Fruit fly (Drosophila melanogaster) whole organism, embryonic: ENCODE measurements around the gene Dus1.

ENCODE experiments used
- Bgb ChIP-seq: fragments of 200-800 bp; sonication (Bioruptor generic); IDR thresholded peaks from 2 replicates; pipeline ENCODE4 v1.3.6; 2022; ENCODE audit warnings: missing biosample characterization, missing genetic modification characterization; ENCODE audit not compliant: partially characterized antibody
- CG10267 ChIP-seq: fragments of 200-800 bp; sonication (Bioruptor generic); optimal IDR thresholded peaks from 2 replicates; lab custom pipeline; 2018; ENCODE audit warnings: missing biosample characterization, mild to moderate bottlenecking, missing genetic modification characterization, moderate library complexity
- CG10543 ChIP-seq: fragments of 200-800 bp; sonication (Bioruptor generic); optimal IDR thresholded peaks from 3 replicates; lab custom pipeline; 2017; ENCODE audit warnings: missing biosample characterization, mild to moderate bottlenecking, missing genetic modification characterization, moderate library complexity
- CG11696 ChIP-seq: fragments of 200-800 bp; sonication (Bioruptor generic); IDR thresholded peaks from 2 replicates; pipeline ENCODE4 v1.3.6; 2022; ENCODE audit warnings: missing biosample characterization, missing genetic modification characterization
- CG12236 ChIP-seq: fragments of 200-800 bp; sonication (Bioruptor generic); optimal IDR thresholded peaks from 2 replicates; lab custom pipeline; 2016; ENCODE audit warnings: missing biosample characterization, missing genetic modification characterization
- CG12391 ChIP-seq: fragments of 200-800 bp; sonication (Bioruptor generic); optimal IDR thresholded peaks from 3 replicates; lab custom pipeline; 2018; ENCODE audit warnings: missing biosample characterization, mild to moderate bottlenecking, missing genetic modification characterization, moderate library complexity
- CG14710 ChIP-seq: fragments of 200-800 bp; sonication (Bioruptor generic); optimal IDR thresholded peaks from 3 replicates; lab custom pipeline; 2019; ENCODE audit warnings: missing biosample characterization, mild to moderate bottlenecking, missing genetic modification characterization, moderate library complexity
- CG15601 ChIP-seq: fragments of 200-800 bp; sonication (Bioruptor generic); optimal IDR thresholded peaks from 3 replicates; lab custom pipeline; 2019; ENCODE audit warnings: missing biosample characterization, mild to moderate bottlenecking, missing genetic modification characterization, moderate library complexity
- CG2120 ChIP-seq: fragments of 200-800 bp; sonication (Bioruptor generic); optimal IDR thresholded peaks from 3 replicates; lab custom pipeline; 2016; ENCODE audit warnings: missing biosample characterization, missing genetic modification characterization
- CG30020 ChIP-seq: fragments of 200-800 bp; optimal IDR thresholded peaks from 2 replicates; lab custom pipeline; 2019; ENCODE audit warnings: missing biosample characterization, mild to moderate bottlenecking, missing genetic modification characterization, moderate library complexity
- CG31388 ChIP-seq: fragments of 200-800 bp; sonication (Bioruptor generic); optimal IDR thresholded peaks from 2 replicates; lab custom pipeline; 2016; ENCODE audit warnings: missing biosample characterization, missing genetic modification characterization
- CG34422 ChIP-seq: fragments of 200-800 bp; sonication (Bioruptor generic); IDR thresholded peaks from 3 replicates; pipeline ENCODE4 v1.3.6; 2022; ENCODE audit warnings: missing biosample characterization, missing genetic modification characterization
- CG5245 ChIP-seq: fragments of 200-800 bp; sonication (Bioruptor generic); optimal IDR thresholded peaks from 3 replicates; lab custom pipeline; 2016; ENCODE audit warnings: missing biosample characterization, missing genetic modification characterization
- CG6765 ChIP-seq: fragments of 200-800 bp; sonication (Bioruptor generic); optimal IDR thresholded peaks from 3 replicates; lab custom pipeline; 2017; ENCODE audit warnings: missing biosample characterization, mild to moderate bottlenecking, missing genetic modification characterization
- CG7556 ChIP-seq: fragments of 200-800 bp; sonication (Bioruptor generic); optimal IDR thresholded peaks from 2 replicates; lab custom pipeline; 2017; ENCODE audit warnings: missing biosample characterization, mild to moderate bottlenecking, missing genetic modification characterization
- Dref ChIP-seq: fragments of 200-800 bp; sonication (Bioruptor generic); IDR thresholded peaks from 2 replicates; pipeline ENCODE4 v1.3.6; 2022; ENCODE audit warnings: missing biosample characterization, missing genetic modification characterization
- Ets65A ChIP-seq: fragments of 200-800 bp; sonication (Bioruptor generic); peaks from one replicate; lab custom pipeline; 2016; ENCODE audit warnings: missing biosample characterization, missing genetic modification characterization
- HmgD ChIP-seq: fragments of 200-800 bp; sonication (Bioruptor generic); optimal IDR thresholded peaks from 3 replicates; lab custom pipeline; 2016; ENCODE audit warnings: missing biosample characterization, missing genetic modification characterization
- Hsf ChIP-seq: fragments of 200-800 bp; sonication (Bioruptor generic); optimal IDR thresholded peaks from 3 replicates; lab custom pipeline; 2016; ENCODE audit warnings: missing biosample characterization, missing genetic modification characterization
- NFAT ChIP-seq: fragments of 200-800 bp; sonication (Bioruptor generic); IDR thresholded peaks from 2 replicates; pipeline ENCODE4 v1.3.6; 2022; ENCODE audit warnings: missing biosample characterization, missing genetic modification characterization
- Pdp1 ChIP-seq, 2 experiments: fragments of 200-800 bp; sonication (Bioruptor generic); optimal IDR thresholded peaks; 3 replicates each; lab custom pipeline; 2016; ENCODE audit warnings: missing biosample characterization in 2 of 2, missing genetic modification characterization in 2 of 2, mild to moderate bottlenecking in 1 of 2, moderate library complexity in 1 of 2
- Poxn ChIP-seq: fragments of 200-800 bp; sonication (Bioruptor generic); IDR thresholded peaks from 2 replicates; pipeline ENCODE4 v1.3.6; 2022; ENCODE audit warnings: missing biosample characterization, missing genetic modification characterization
- Rfx ChIP-seq: fragments of 200-800 bp; sonication (Bioruptor generic); IDR thresholded peaks from 2 replicates; pipeline ENCODE4 v1.3.6; 2022; ENCODE audit warnings: missing biosample characterization, missing genetic modification characterization
- Spps ChIP-seq: fragments of 200-800 bp; sonication (Bioruptor generic); optimal IDR thresholded peaks from 2 replicates; lab custom pipeline; 2018; ENCODE audit warnings: missing biosample characterization, mild to moderate bottlenecking, missing genetic modification characterization
- Trl ChIP-seq, 3 experiments: fragments of >200 bp in 2 of 3; fragments of 200-800 bp in 1 of 3; sonication (Bioruptor generic) in 1 of 3; optimal IDR thresholded peaks; 2 replicates in 1 of 3; 3 replicates in 2 of 3; lab custom pipeline; 2016 to 2017; ENCODE audit warnings: missing biosample characterization in 1 of 3, missing genetic modification characterization in 1 of 3
- ab ChIP-seq: fragments of 200-800 bp; sonication (Bioruptor generic); optimal IDR thresholded peaks from 2 replicates; lab custom pipeline; 2016; ENCODE audit warnings: missing biosample characterization, missing genetic modification characterization
- az2 ChIP-seq: fragments of 200-800 bp; sonication (Bioruptor generic); optimal IDR thresholded peaks from 3 replicates; lab custom pipeline; 2016; ENCODE audit warnings: missing biosample characterization, missing genetic modification characterization
- cad ChIP-seq: fragments of >200 bp; optimal IDR thresholded peaks from 2 replicates; lab custom pipeline; 2017; ENCODE audit warnings: missing biosample characterization, missing genetic modification characterization
- dm ChIP-seq: fragments of 200-800 bp; sonication (Bioruptor generic); optimal IDR thresholded peaks from 3 replicates; lab custom pipeline; 2016; ENCODE audit warnings: missing biosample characterization, missing genetic modification characterization
- ewg ChIP-seq: fragments of 200-800 bp; sonication (Bioruptor generic); optimal IDR thresholded peaks from 3 replicates; lab custom pipeline; 2017; ENCODE audit warnings: mild to moderate bottlenecking, missing biosample characterization, missing genetic modification reagents, missing genetic modification characterization
- gem ChIP-seq: fragments of 200-800 bp; sonication (Bioruptor generic); optimal IDR thresholded peaks from 2 replicates; lab custom pipeline; 2019; ENCODE audit warnings: missing biosample characterization, mild to moderate bottlenecking, missing genetic modification characterization, moderate library complexity
- gsb ChIP-seq: fragments of 200-800 bp; sonication (Bioruptor generic); IDR thresholded peaks from 2 replicates; pipeline ENCODE4 v1.3.6; 2022; ENCODE audit warnings: missing biosample characterization, missing genetic modification characterization
- gsb-n ChIP-seq: fragments of 200-800 bp; sonication (Bioruptor generic); optimal IDR thresholded peaks from 3 replicates; lab custom pipeline; 2018; ENCODE audit warnings: missing biosample characterization, mild to moderate bottlenecking, missing genetic modification characterization
- her ChIP-seq: fragments of 200-800 bp; sonication (Bioruptor generic); optimal IDR thresholded peaks from 2 replicates; lab custom pipeline; 2016; ENCODE audit warnings: missing biosample characterization, missing genetic modification characterization
- ken ChIP-seq: fragments of 200-800 bp; sonication (Bioruptor generic); IDR thresholded peaks from 3 replicates; pipeline ENCODE4 v1.3.6; 2022; ENCODE audit warnings: missing biosample characterization, missing genetic modification characterization
- knrl ChIP-seq: fragments of 200-800 bp; sonication (Bioruptor generic); IDR thresholded peaks from 3 replicates; pipeline ENCODE4 v1.3.6; 2022; ENCODE audit warnings: missing biosample characterization, missing genetic modification characterization; ENCODE audit not compliant: partially characterized antibody
- pzg ChIP-seq: fragments of 200-800 bp; sonication (Bioruptor generic); optimal IDR thresholded peaks from 3 replicates; lab custom pipeline; 2018; ENCODE audit warnings: missing biosample characterization, mild to moderate bottlenecking, missing genetic modification characterization, moderate library complexity
- row ChIP-seq: fragments of 200-800 bp; sonication (Bioruptor generic); IDR thresholded peaks from 3 replicates; pipeline ENCODE4 v1.3.6; 2022; ENCODE audit warnings: missing biosample characterization, missing genetic modification characterization
- salm ChIP-seq: fragments of 200-800 bp; sonication (Bioruptor generic); optimal IDR thresholded peaks from 2 replicates; lab custom pipeline; 2018; ENCODE audit warnings: missing biosample characterization, mild to moderate bottlenecking, missing genetic modification characterization
- slbo ChIP-seq: fragments of 200-800 bp; sonication (Bioruptor generic); IDR thresholded peaks from 2 replicates; pipeline ENCODE4 v1.3.6; 2022; ENCODE audit warnings: missing biosample characterization, missing genetic modification characterization
- tap ChIP-seq: fragments of 200-800 bp; optimal IDR thresholded peaks from 3 replicates; lab custom pipeline; 2019; ENCODE audit warnings: missing biosample characterization, mild to moderate bottlenecking, missing genetic modification characterization, moderate library complexity
- trh ChIP-seq: fragments of 200-800 bp; sonication (Bioruptor generic); optimal IDR thresholded peaks from 2 replicates; lab custom pipeline; 2016; ENCODE audit warnings: missing biosample characterization, missing genetic modification characterization
- twi ChIP-seq: fragments of 200-800 bp; optimal IDR thresholded peaks from 2 replicates; lab custom pipeline; 2019; ENCODE audit warnings: missing biosample characterization, mild to moderate bottlenecking, missing genetic modification characterization, moderate library complexity
- usp ChIP-seq: fragments of >200 bp; optimal IDR thresholded peaks from 2 replicates; lab custom pipeline; 2017; ENCODE audit warnings: missing biosample characterization, missing genetic modification characterization
- wek ChIP-seq: fragments of 200-800 bp; sonication (Bioruptor generic); optimal IDR thresholded peaks from 3 replicates; lab custom pipeline; 2018; ENCODE audit warnings: missing biosample characterization, mild to moderate bottlenecking, missing genetic modification characterization, moderate library complexity

The Dus1 gene

DNA sequence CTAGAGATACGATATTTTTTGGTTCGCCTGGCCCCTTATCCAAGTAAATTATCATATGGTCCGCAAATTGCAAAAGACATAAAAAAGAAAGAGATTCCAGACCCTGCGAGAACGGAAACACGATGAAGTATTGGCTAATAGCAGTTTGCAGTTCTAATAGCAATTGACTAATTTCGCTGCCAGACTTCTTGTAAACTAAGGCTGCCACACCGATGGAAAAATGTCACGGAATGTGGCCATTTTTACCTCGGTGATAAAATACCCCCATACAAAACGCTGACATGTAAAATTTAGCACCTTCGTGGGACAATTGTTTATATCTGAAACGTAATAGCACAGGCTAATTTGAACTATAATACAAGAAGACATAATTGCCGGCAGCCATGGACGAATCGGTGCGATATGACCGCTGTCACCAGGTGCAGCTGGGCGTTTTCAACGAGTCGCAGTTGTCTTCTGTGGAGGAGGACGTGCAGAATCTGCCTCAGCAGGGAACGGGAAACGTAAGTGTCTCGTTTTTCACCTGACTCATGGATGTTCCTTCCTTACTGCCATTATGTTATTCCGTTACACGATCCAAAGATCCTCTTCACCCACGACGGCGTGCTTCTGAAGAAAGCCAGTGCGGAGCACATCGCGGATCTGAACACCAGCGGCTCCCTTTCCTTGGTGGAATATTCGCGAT lies 64.3 kb downstream of the Dus1 start, which contains the start of the genes Tbc1d15-17 and CG11617 (continued):
- peak; percentile 38; the same call in 1 of the 3 replicates for TF ChIP-seq row
- no peak for TF ChIP-seq CG5245
- no peak for TF ChIP-seq az2
- TF ChIP-seq CG6765 (GFP tag; lab: Kevin White, UChicago), result peak; percentile 22
- TF ChIP-seq pzg, result peak; percentile 94
- TF ChIP-seq NFAT (GFP tag; lab: Robert Waterston, UW), result peak; percentile 16; the same call in 1 of the 2 replicates
- peak; percentile 64; the same call in 1 of the 3 replicates for TF ChIP-seq CG34422 (GFP tag; lab: Robert Waterston, UW)
- TF ChIP-seq Rfx (GFP tag; lab: Robert Waterston, UW), result 0 out of 2 replicates have a peak, but pooled peaks have one; percentile 22
- peak; percentile 19 for TF ChIP-seq CG12391 (tag; lab: Kevin White, UChicago)
- peak; percentile 62 for TF ChIP-seq dm (GFP tag; lab: Kevin White, UChicago)
- TF ChIP-seq CG15601 (tag; lab: Kevin White, UChicago), result peak; percentile 22
- peak; percentile 27; the same call in 1 of the 2 replicates for TF ChIP-seq slbo
- peak; percentile 47 for TF ChIP-seq HmgD
- TF ChIP-seq CG2120 (GFP tag; lab: Kevin White, UChicago), result peak; percentile 6
- TF ChIP-seq, all 482 proteins: peak for 99

DNA sequence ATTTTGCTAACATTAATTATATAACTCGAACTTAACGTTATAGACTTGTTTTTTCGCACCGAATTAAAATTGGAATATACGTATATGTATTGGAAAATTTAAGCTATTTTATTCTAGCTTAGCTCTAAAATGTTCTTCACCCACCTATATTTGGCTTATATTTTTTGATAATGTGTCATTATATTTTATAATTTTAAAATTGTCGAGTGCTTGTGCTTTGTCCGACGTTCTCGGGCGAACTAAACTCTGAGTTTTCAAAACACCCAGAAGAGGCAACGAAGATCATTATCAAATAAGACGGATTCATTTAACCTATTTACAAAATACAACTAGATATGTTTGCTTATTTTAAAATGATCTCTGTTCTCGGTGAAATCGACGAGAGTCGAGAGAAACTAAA lies 65.0 kb downstream of the Dus1 start:
- TF ChIP-seq usp (GFP tag; lab: Kevin White, UChicago) (no peak), Trl (optimal IDR thresholded peaks at IDR 0.05; lab: Kevin White, UChicago) (peak in 1 of 2 experiments; percentile 28), Trl (GFP tag; optimal IDR thresholded peaks at IDR 0.05; lab: Kevin White, UChicago) (no peak)

DNA sequence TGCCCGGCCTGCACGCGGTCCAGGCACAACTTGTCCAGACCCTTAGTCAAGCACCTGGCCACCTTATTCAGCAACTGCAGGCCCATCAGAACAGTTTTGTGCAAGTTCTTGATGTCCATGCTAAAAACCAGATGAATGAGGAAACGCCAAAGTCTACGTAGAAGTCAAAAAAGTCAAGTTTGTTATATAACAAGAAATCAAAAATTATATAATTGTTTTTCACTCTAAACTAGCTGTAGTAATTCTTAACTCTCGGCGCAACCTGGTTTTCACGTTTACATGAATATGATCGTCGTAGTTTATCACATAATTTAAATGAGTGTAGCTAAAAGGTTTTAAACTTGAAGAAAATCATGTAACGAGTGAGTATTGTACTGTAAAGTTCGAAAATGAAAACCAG lies 67.0 kb downstream of the Dus1 start:
- TF ChIP-seq slbo (no peak), CG12236 (GFP tag; lab: Kevin White, UChicago) (no peak), Ets65A (GFP tag; lab: Kevin White, UChicago) (peak; percentile 51), Spps (tag; lab: Kevin White, UChicago) (no peak), trh (GFP tag; lab: Kevin White, UChicago) (no peak), salm (tag; lab: Kevin White, UChicago) (no peak), twi (tag; lab: Kevin White, UChicago) (no peak), CG10267 (tag; lab: Kevin White, UChicago) (no peak), knrl (GFP tag; lab: Robert Waterston, UW) (no peak), Pdp1 (GFP tag; optimal IDR thresholded peaks at IDR 0.05; lab: Kevin White, UChicago) (peak in 1 of 2 experiments; percentile 93), CG30020 (tag; lab: Kevin White, UChicago) (no peak), CG11696 (no peak)

DNA sequence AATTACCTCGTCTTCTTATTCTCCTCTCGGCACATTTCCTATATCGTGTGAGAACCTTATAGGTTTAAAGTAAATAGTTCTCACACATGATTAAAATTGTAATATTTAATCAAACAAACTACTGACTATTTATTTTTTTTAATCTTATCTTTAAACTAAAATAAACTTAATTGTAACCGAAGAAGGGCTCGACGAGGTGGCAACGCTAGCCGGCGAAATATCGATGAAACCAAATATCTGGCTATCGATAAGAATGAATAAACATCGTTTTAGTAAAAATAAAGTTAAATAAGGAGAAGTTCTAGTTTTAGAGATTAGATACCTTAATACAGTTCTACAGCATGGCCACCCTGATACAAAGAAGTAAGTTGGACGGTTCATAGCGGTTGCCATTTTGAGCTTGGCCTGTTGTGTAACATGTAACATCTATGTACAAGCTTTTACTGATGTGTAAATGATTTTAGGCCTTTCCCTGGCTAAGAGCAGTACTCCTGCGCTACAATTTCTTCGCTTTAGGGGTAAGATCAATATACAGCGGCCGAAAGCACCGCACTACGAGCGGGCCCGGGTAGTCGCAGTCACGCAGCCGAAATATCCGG lies 67.9 kb downstream of the Dus1 start, which contains the start of gene mRpL10:
Gene mRpL10, plus strand, starts transcription at position 251 of the 599 bp plus-strand sequence.
- no peak for TF ChIP-seq CG10543 (GFP tag; lab: Kevin White, UChicago)
- TF ChIP-seq ab, result no peak
- TF ChIP-seq Dref (GFP tag; lab: Robert Waterston, UW), result peak; percentile 86
- no peak for TF ChIP-seq cad (GFP tag; lab: Kevin White, UChicago)
- TF ChIP-seq CG14710 (tag; lab: Kevin White, UChicago), result peak; percentile 54
- TF ChIP-seq ewg, result no peak
- TF ChIP-seq ken (GFP tag; lab: Robert Waterston, UW), result no peak
- no peak for TF ChIP-seq Poxn (GFP tag; lab: Robert Waterston, UW)
- TF ChIP-seq CG7556, result peak; percentile 24
- no peak for TF ChIP-seq gem (tag; lab: Kevin White, UChicago)
- peak; percentile 93 for TF ChIP-seq Bgb (GFP tag; lab: Robert Waterston, UW)
- no peak for TF ChIP-seq gsb (GFP tag; lab: Robert Waterston, UW)
- no peak for TF ChIP-seq CG31388 (GFP tag; lab: Kevin White, UChicago)
- TF ChIP-seq tap (tag; lab: Kevin White, UChicago), result no peak
- peak; percentile 10 for TF ChIP-seq Hsf (GFP tag; lab: Kevin White, UChicago)
- TF ChIP-seq her, result no peak
- no peak for TF ChIP-seq wek
- TF ChIP-seq gsb-n, result no peak
